Worm (Caenorhabditis elegans) whole organism, L4 larva: Measurements from ENCODE around the gene F38A5.6.

Experiments
- R02D3.7 ChIP-seq: fragments of 150-350 bp; sonication (generic microtip); optimal IDR thresholded peaks from 3 replicates; lab custom pipeline; 2014; ENCODE audit warnings: missing biosample characterization, missing genetic modification characterization
- T20F7.1 ChIP-seq: fragments of 200-800 bp; sonication (Bioruptor generic); optimal IDR thresholded peaks from 2 replicates; lab custom pipeline; 2018; ENCODE audit warnings: mild to moderate bottlenecking, missing genetic modification characterization, missing compliant biosample characterization
- T26A8.4 ChIP-seq: fragments of 200-800 bp; sonication (Bioruptor generic); IDR thresholded peaks from 2 replicates; pipeline ENCODE4 v1.3.6; 2022; ENCODE audit warnings: missing genetic modification characterization, missing compliant biosample characterization
- Y48G9A.11 ChIP-seq: fragments of 200-800 bp; sonication (Bioruptor generic); IDR thresholded peaks from 2 replicates; pipeline ENCODE4 v1.3.6; 2022; ENCODE audit warnings: missing genetic modification reagents, missing genetic modification characterization, missing compliant biosample characterization
- Y5F2A.4 ChIP-seq: fragments of 200-800 bp; sonication (Bioruptor generic); optimal IDR thresholded peaks from 2 replicates; lab custom pipeline; 2018; ENCODE audit warnings: mild to moderate bottlenecking, missing genetic modification characterization, missing compliant biosample characterization
- aha-1 ChIP-seq: fragments of 150-350 bp; peaks from one replicate; lab custom pipeline; 2014; ENCODE audit warnings: missing biosample characterization, missing genetic modification characterization
- arid-1 ChIP-seq: fragments of 200-800 bp; sonication (Bioruptor generic); conservative IDR thresholded peaks from 2 replicates; pipeline ENCODE4 v1.3.6; 2022; ENCODE audit warnings: missing genetic modification reagents, missing genetic modification characterization, missing compliant biosample characterization
- ces-1 ChIP-seq: fragments of 150-350 bp; sonication (generic microtip); optimal IDR thresholded peaks from 4 replicates; lab custom pipeline; 2014; ENCODE audit warnings: missing biosample characterization, missing genetic modification reagents, missing genetic modification characterization
- daf-16 ChIP-seq, 3 experiments: sonication (generic microtip); optimal IDR thresholded peaks; 2 replicates each; lab custom pipeline; 2016 to 2017; ENCODE audit warnings: missing genetic modification characterization in 3 of 3, missing genetic modification reagents in 3 of 3, mild to moderate bottlenecking in 2 of 3, missing compliant biosample characterization in 2 of 3, missing biosample characterization in 1 of 3, moderate library complexity in 1 of 3
- daf-8 ChIP-seq: fragments of 200-800 bp; sonication (Bioruptor generic); IDR thresholded peaks from 2 replicates; pipeline ENCODE4 v1.3.6; 2022; ENCODE audit warnings: missing genetic modification characterization, missing compliant biosample characterization
- dmd-6 ChIP-seq: fragments of 200-800 bp; sonication (Bioruptor generic); IDR thresholded peaks from 2 replicates; pipeline ENCODE4 v1.3.6; 2022; ENCODE audit warnings: missing genetic modification reagents, missing genetic modification characterization, missing compliant biosample characterization
- dve-1 ChIP-seq: sonication (generic microtip); optimal IDR thresholded peaks from 2 replicates; lab custom pipeline; 2017; ENCODE audit warnings: antibody characterized with exemption, mild to moderate bottlenecking, missing genetic modification characterization, missing compliant biosample characterization; ENCODE audit not compliant: insufficient read depth
- fkh-10 ChIP-seq: fragments of 150-350 bp; optimal IDR thresholded peaks from 2 replicates; lab custom pipeline; 2014; ENCODE audit warnings: missing biosample characterization, missing genetic modification reagents, missing genetic modification characterization
- hlh-11 ChIP-seq: fragments of 200-800 bp; sonication (Bioruptor generic); optimal IDR thresholded peaks from 2 replicates; lab custom pipeline; 2018; ENCODE audit warnings: mild to moderate bottlenecking, missing genetic modification characterization, missing compliant biosample characterization
- hlh-30 ChIP-seq: sonication (generic microtip); optimal IDR thresholded peaks from 2 replicates; lab custom pipeline; 2017; ENCODE audit warnings: antibody characterized with exemption, mild to moderate bottlenecking, missing genetic modification characterization, missing compliant biosample characterization; ENCODE audit not compliant: insufficient read depth
- lin-1 ChIP-seq: fragments of 200-800 bp; sonication (Bioruptor generic); IDR thresholded peaks from 2 replicates; pipeline ENCODE4 v1.3.6; 2022; ENCODE audit warnings: missing genetic modification reagents, missing genetic modification characterization, missing compliant biosample characterization
- lin-29 ChIP-seq: fragments of 200-800 bp; sonication (Bioruptor generic); IDR thresholded peaks from 2 replicates; pipeline ENCODE4 v1.3.6; 2022; ENCODE audit warnings: missing genetic modification reagents, missing genetic modification characterization, missing compliant biosample characterization
- lin-38 ChIP-seq: fragments of 200-800 bp; sonication (Bioruptor generic); IDR thresholded peaks from 2 replicates; pipeline ENCODE4 v1.3.6; 2022; ENCODE audit warnings: missing genetic modification reagents, missing genetic modification characterization, missing compliant biosample characterization
- lin-39 ChIP-seq: fragments of 150-350 bp; optimal IDR thresholded peaks from 2 replicates; lab custom pipeline; 2014; ENCODE audit warnings: missing biosample characterization, missing genetic modification reagents, missing genetic modification characterization
- madf-5 ChIP-seq, 2 experiments: fragments of 200-800 bp; sonication (Bioruptor generic); IDR thresholded peaks; 2 replicates each; pipeline ENCODE4 v1.3.6; 2022; ENCODE audit warnings: missing compliant biosample characterization in 2 of 2, missing genetic modification characterization in 2 of 2
- mdl-1 ChIP-seq, 2 experiments: fragments of 150-350 bp in 1 of 2; sonication (generic microtip) in 1 of 2; optimal IDR thresholded peaks; 2 replicates each; lab custom pipeline; 2014 to 2017; ENCODE audit warnings: missing biosample characterization in 2 of 2, missing genetic modification characterization in 2 of 2
- mes-2 ChIP-seq: sonication (generic microtip); optimal IDR thresholded peaks from 2 replicates; lab custom pipeline; 2016; ENCODE audit warnings: missing genotype, mild to moderate bottlenecking, missing genetic modification characterization, missing compliant biosample characterization; ENCODE audit not compliant: poor library complexity, severe bottlenecking
- mxl-3 ChIP-seq: fragments of 200-800 bp; sonication (Bioruptor generic); optimal IDR thresholded peaks from 2 replicates; lab custom pipeline; 2018; ENCODE audit warnings: mild to moderate bottlenecking, missing genetic modification characterization, missing compliant biosample characterization
- nhr-10 ChIP-seq: fragments of 150-350 bp; optimal IDR thresholded peaks from 2 replicates; lab custom pipeline; 2014; ENCODE audit warnings: missing biosample characterization, missing genetic modification characterization
- nhr-102 ChIP-seq: sonication (generic microtip); optimal IDR thresholded peaks from 2 replicates; lab custom pipeline; 2016; ENCODE audit warnings: mild to moderate bottlenecking, missing genetic modification characterization, moderate library complexity, missing compliant biosample characterization
- nhr-11 ChIP-seq: fragments of 150-350 bp; optimal IDR thresholded peaks from 2 replicates; lab custom pipeline; 2014; ENCODE audit warnings: missing biosample characterization, missing genetic modification characterization
- nhr-111 ChIP-seq: fragments of 200-800 bp; sonication (Bioruptor generic); optimal IDR thresholded peaks from 2 replicates; lab custom pipeline; 2018; ENCODE audit warnings: mild to moderate bottlenecking, missing genetic modification characterization, missing compliant biosample characterization
- nhr-237 ChIP-seq: sonication (generic microtip); optimal IDR thresholded peaks from 2 replicates; lab custom pipeline; 2017; ENCODE audit warnings: missing biosample characterization, missing genetic modification characterization
- nhr-28 ChIP-seq: fragments of 150-350 bp; optimal IDR thresholded peaks from 2 replicates; lab custom pipeline; 2014; ENCODE audit warnings: missing biosample characterization, missing genetic modification characterization
- nhr-48 ChIP-seq: sonication (generic microtip); optimal IDR thresholded peaks from 2 replicates; lab custom pipeline; 2016; ENCODE audit warnings: mild to moderate bottlenecking, missing genetic modification characterization, missing compliant biosample characterization
- nhr-77 ChIP-seq: fragments of 150-350 bp; optimal IDR thresholded peaks from 2 replicates; lab custom pipeline; 2014; ENCODE audit warnings: missing biosample characterization, missing genetic modification characterization
- pha-4 ChIP-seq, 2 experiments: fragments of 150-350 bp in 1 of 2; fragments of 200-800 bp in 1 of 2; sonication (Bioruptor generic) in 1 of 2; IDR thresholded peaks in 1 of 2; optimal IDR thresholded peaks in 1 of 2; 2 replicates each; pipeline versions ENCODE4 v1.3.6 to Lab custom; 2014 to 2022; ENCODE audit warnings: missing genetic modification characterization in 2 of 2, missing genetic modification reagents in 2 of 2, missing biosample characterization in 1 of 2, missing compliant biosample characterization in 1 of 2
- php-3 ChIP-seq: fragments of 200-800 bp; sonication (Bioruptor generic); IDR thresholded peaks from 2 replicates; pipeline ENCODE4 v1.3.6; 2022; ENCODE audit warnings: missing genetic modification reagents, missing genetic modification characterization, missing compliant biosample characterization
- pqm-1 ChIP-seq: sonication (generic microtip); optimal IDR thresholded peaks from 2 replicates; lab custom pipeline; 2017; ENCODE audit warnings: missing biosample characterization, missing genetic modification characterization
- sdz-12 ChIP-seq: fragments of 200-800 bp; sonication (Bioruptor generic); optimal IDR thresholded peaks from 2 replicates; lab custom pipeline; 2018; ENCODE audit warnings: mild to moderate bottlenecking, missing genetic modification characterization, missing compliant biosample characterization
- skn-1 ChIP-seq: fragments of 150-350 bp; optimal IDR thresholded peaks from 2 replicates; lab custom pipeline; 2014; ENCODE audit warnings: missing biosample characterization, missing genetic modification characterization
- snpc-4 ChIP-seq: fragments of 150-350 bp; optimal IDR thresholded peaks from 2 replicates; lab custom pipeline; 2014; ENCODE audit warnings: missing biosample characterization, missing genetic modification characterization
- spr-3 ChIP-seq: fragments of 200-800 bp; sonication (Bioruptor generic); optimal IDR thresholded peaks from 2 replicates; lab custom pipeline; 2018; ENCODE audit warnings: mild to moderate bottlenecking, missing genetic modification characterization, missing compliant biosample characterization
- tra-1 ChIP-seq: fragments of 200-800 bp; sonication (Bioruptor generic); IDR thresholded peaks from 2 replicates; pipeline ENCODE4 v1.3.6; 2022; ENCODE audit warnings: missing genetic modification reagents, missing genetic modification characterization, missing compliant biosample characterization
- zip-2 ChIP-seq: fragments of 150-350 bp; optimal IDR thresholded peaks from 2 replicates; lab custom pipeline; 2014; ENCODE audit warnings: missing biosample characterization, missing genetic modification characterization
- ztf-7 ChIP-seq: fragments of 150-350 bp; optimal IDR thresholded peaks from 2 replicates; lab custom pipeline; 2014; ENCODE audit warnings: missing biosample characterization, missing genetic modification characterization

Gene F38A5.6

ce11 chrIV:6554865-6555264 lies 42.3 kb downstream of the F38A5.6 start:
- TF ChIP-seq hlh-30 (tag; lab: Kevin White, UChicago) (peak; percentile 79), lin-39 (no peak), Y48G9A.11 (GFP tag; lab: Robert Waterston, UW) (no peak), pqm-1 (tag; lab: Kevin White, UChicago) (peak; percentile 95), nhr-11 (tag; lab: Kevin White, UChicago) (no peak), T26A8.4 (no peak), ztf-7 (peak; percentile 48), daf-16 (GFP tag; optimal IDR thresholded peaks at IDR 0.05; lab: Kevin White, UChicago) (no peak), daf-16 (tag; optimal IDR thresholded peaks at IDR 0.05; lab: Kevin White, UChicago) (peak; percentile 66), pha-4 (GFP tag; IDR thresholded peaks at IDR 0.05; lab: Robert Waterston, UW) (peak; percentile 42; the same call in 1 of the 2 replicates), pha-4 (tag; optimal IDR thresholded peaks at IDR 0.05; lab: Kevin White, UChicago) (no peak), nhr-111 (GFP tag; lab: Kevin White, UChicago) (no peak), php-3 (peak; percentile 61), nhr-10 (tag; lab: Kevin White, UChicago) (peak; percentile 54), hlh-11 (tag; lab: Kevin White, UChicago) (peak; percentile 83), spr-3 (GFP tag; lab: Kevin White, UChicago) (no peak), zip-2 (tag; lab: Kevin White, UChicago) (no peak), skn-1 (tag; lab: Kevin White, UChicago) (peak; percentile 5), nhr-77 (tag; lab: Kevin White, UChicago) (peak; percentile 59), madf-5 (GFP tag; IDR thresholded peaks at IDR 0.05; lab: Robert Waterston, UW) (no peak), sdz-12 (no peak), snpc-4 (tag; lab: Kevin White, UChicago) (no peak), nhr-48 (tag; lab: Kevin White, UChicago) (peak; percentile 26), T20F7.1 (GFP tag; lab: Kevin White, UChicago) (no peak), daf-8 (GFP tag; lab: Robert Waterston, UW) (no peak), nhr-102 (tag; lab: Kevin White, UChicago) (peak; percentile 3), mes-2 (tag; lab: Kevin White, UChicago) (peak; percentile 66), lin-29 (GFP tag; lab: Robert Waterston, UW) (no peak), lin-1 (GFP tag; lab: Robert Waterston, UW) (peak; percentile 50; the same call in 1 of the 2 replicates), ces-1 (GFP tag; lab: Kevin White, UChicago) (no peak), aha-1 (tag; lab: Kevin White, UChicago) (no peak), arid-1 (no peak), fkh-10 (GFP tag; lab: Kevin White, UChicago) (no peak), lin-38 (GFP tag; lab: Robert Waterston, UW) (no peak; the same call in 1 of the 2 replicates), nhr-28 (tag; lab: Kevin White, UChicago) (peak; percentile 91), dmd-6 (peak; percentile 84), mdl-1 (tag; optimal IDR thresholded peaks at IDR 0.05; lab: Kevin White, UChicago) (peak in 1 of 2 experiments; percentile 56), dve-1 (tag; lab: Kevin White, UChicago) (peak; percentile 88), Y5F2A.4 (GFP tag; lab: Kevin White, UChicago) (no peak), R02D3.7 (no peak), mxl-3 (GFP tag; lab: Kevin White, UChicago) (peak; percentile 74), tra-1 (GFP tag; lab: Robert Waterston, UW) (0 out of 2 replicates have a peak, but pooled peaks have one; percentile 14), nhr-237 (no peak)
